Worm (Caenorhabditis elegans): Measurements from ENCODE around the gene sqd-1.

The sqd-1 gene

DNA sequence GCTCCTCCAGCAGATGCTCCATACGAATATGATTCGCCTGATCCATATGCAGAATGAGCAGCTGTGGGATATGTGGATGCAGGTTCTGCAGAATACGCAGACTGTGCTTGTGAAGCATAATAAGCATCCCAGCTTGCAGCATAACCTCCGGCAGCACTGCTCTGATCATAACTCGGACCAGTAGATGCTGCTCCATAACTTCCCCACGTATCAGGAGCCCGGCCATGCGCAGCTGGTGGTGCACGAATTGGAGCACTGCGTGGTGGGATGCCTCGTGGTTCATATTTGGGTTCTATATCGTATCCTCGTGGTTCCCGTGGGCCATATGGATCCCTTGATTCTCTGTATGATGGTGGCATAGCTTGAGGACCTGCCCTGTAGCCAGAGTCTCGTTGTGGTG, 49.7 kb downstream of the sqd-1 start:
- TF ChIP-seq gei-8 (GFP tag; optimal IDR thresholded peaks at IDR 0.05) (no peak), dmd-8 (GFP tag; IDR thresholded peaks at IDR 0.05) (0 out of 2 replicates have a peak, but pooled peaks have one; percentile 37), vab-7 (GFP tag; IDR thresholded peaks at IDR 0.05) (0 out of 2 replicates have a peak, but pooled peaks have one; percentile 5), snpc-4 (tag; optimal IDR thresholded peaks at IDR 0.05) (no peak), zfp-2 (tag; optimal IDR thresholded peaks at IDR 0.05) (no peak), D1046.2 (GFP tag; IDR thresholded peaks at IDR 0.05) (no peak), set-16 (GFP tag; IDR thresholded peaks at IDR 0.05) (peak; percentile 52), tag-97 (GFP tag; IDR thresholded peaks at IDR 0.05) (no peak), tra-1 (GFP tag; IDR thresholded peaks at IDR 0.05) (no peak)
